Fruit fly (Drosophila melanogaster): ENCODE results near the gene Socs16D.

Gene Socs16D

DNA sequence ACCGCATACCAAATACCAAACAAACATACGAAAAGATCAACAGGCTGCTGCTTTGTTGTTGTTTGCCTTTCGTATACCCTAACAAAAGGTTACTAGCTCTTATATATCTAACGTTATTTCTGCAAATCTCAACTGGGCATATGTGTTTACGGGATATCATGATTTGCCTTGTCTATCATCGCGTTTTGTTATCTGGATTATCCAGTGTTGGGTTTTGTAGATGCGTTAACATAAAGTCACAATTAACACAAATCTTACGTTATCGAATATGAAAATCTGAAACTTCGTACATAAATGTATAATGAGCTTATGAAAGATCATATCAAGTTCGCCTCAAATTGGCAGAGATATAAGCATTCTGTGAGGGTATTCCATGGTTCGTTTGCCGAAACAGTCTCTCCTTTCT is 2.9 kb upstream of the Socs16D start (continued):
- TF ChIP-seq Ssrp (tag; optimal IDR thresholded peaks at IDR 0.05) (peak; percentile 8), fu2 (GFP tag; optimal IDR thresholded peaks at IDR 0.05) (no peak), otp (GFP tag; IDR thresholded peaks at IDR 0.05) (peak; percentile 40; the same call in 1 of the 3 replicates), run (tag; optimal IDR thresholded peaks at IDR 0.05) (no peak), CG10321 (GFP tag; IDR thresholded peaks at IDR 0.05) (no peak), CHES-1-like (GFP tag; optimal IDR thresholded peaks at IDR 0.05) (peak; percentile 19), CG16863 (GFP tag; optimal IDR thresholded peaks at IDR 0.05) (peak; percentile 12), pita (GFP tag; optimal IDR thresholded peaks at IDR 0.05) (no peak), klu (GFP tag; IDR thresholded peaks at IDR 0.05) (no peak), CG2120 (GFP tag; optimal IDR thresholded peaks at IDR 0.05) (peak; percentile 13), CG15696 (tag; optimal IDR thresholded peaks at IDR 0.05) (peak; percentile 64), crp (GFP tag; optimal IDR thresholded peaks at IDR 0.05) (no peak), CG17568 (GFP tag; optimal IDR thresholded peaks at IDR 0.05) (no peak), Myb (GFP tag; optimal IDR thresholded peaks at IDR 0.05) (peak; percentile 18), onecut (GFP tag; IDR thresholded peaks at IDR 0.05) (peak; percentile 3; the same call in 1 of the 2 replicates), Kr (GFP tag; optimal IDR thresholded peaks at IDR 0.05) (peak; percentile 63), CG16815 (GFP tag; optimal IDR thresholded peaks at IDR 0.05) (peak; percentile 12), CG10274 (GFP tag; optimal IDR thresholded peaks at IDR 0.05) (peak; percentile 2), CG9727 (GFP tag; optimal IDR thresholded peaks at IDR 0.05) (peak; percentile 76), CG6813 (GFP tag; optimal IDR thresholded peaks at IDR 0.05) (peak; percentile 35)

DNA sequence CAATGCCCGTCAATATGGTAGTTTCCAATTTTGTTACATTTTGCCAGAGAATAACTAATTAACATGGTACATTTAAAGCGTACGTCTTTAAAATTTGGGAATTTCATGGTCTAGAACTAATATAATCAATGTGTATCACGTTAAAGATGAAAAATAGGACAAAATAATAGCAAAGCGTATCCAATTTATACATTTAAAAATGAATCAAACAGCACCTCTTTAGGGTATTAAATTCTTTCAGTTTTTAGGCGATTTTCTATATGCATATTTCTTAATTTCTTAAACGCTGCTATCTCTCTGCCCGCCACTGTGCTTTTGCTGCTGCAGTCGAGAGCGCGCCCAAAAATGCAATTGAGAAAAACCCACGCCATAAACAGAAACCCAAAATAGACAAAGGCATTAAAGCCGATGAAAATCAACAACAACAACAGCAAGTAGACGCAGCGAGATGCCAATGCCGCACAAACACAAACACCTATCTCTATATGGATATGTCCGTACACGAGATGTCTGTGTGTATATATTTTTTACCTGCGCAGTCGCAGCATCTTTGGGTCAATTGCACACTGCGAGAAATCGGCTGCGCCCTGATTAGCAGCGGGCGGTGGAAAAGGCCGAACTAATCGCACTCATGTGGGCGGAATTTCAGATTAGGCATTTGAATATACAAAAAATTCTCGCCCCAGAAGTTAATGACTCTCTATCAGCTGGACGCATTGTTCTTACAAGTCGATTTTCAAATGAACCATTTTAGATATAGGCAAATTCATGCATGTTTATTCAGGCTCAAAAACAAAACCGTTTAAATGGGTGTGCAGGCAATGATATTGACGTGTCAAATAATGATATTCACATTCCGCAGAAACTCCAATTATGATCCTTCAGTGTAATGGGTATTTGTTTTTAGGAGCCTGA is 2.0 kb upstream of the Socs16D start:
- TF ChIP-seq CG18011 (GFP tag; optimal IDR thresholded peaks at IDR 0.05) (no peak), grau (tag; optimal IDR thresholded peaks at IDR 0.05) (peak; percentile 70), chif (GFP tag; optimal IDR thresholded peaks at IDR 0.05) (peak; percentile 56 to 69), CG1233 (GFP tag; optimal IDR thresholded peaks at IDR 0.05) (peak; percentile 42), CG6654 (GFP tag; optimal IDR thresholded peaks at IDR 0.05) (peak; percentile 44), HLH4C (GFP tag; IDR thresholded peaks at IDR 0.05; ENCODE audit: partially characterized antibody) (no peak), Lpt (GFP tag; optimal IDR thresholded peaks at IDR 0.05) (no peak), en (GFP tag; optimal IDR thresholded peaks at IDR 0.05) (peak; percentile 40), mam (GFP tag; optimal IDR thresholded peaks at IDR 0.05) (no peak), PHDP (tag; optimal IDR thresholded peaks at IDR 0.05) (peak; percentile 48), CG4424 (GFP tag; optimal IDR thresholded peaks at IDR 0.05) (peak; percentile 65), CG15011 (GFP tag; optimal IDR thresholded peaks at IDR 0.05) (peak; percentile 33), Hr51 (GFP tag; optimal IDR thresholded peaks at IDR 0.05) (peak in 1 of 2 experiments; percentile 74), CG8089 (GFP tag; optimal IDR thresholded peaks at IDR 0.05) (no peak), Jarid2 (GFP tag; optimal IDR thresholded peaks at IDR 0.05) (peak; percentile 15), croc (GFP tag; conservative IDR thresholded peaks at IDR 0.05) (peak; percentile 65), CG16863 (GFP tag; optimal IDR thresholded peaks at IDR 0.05) (peak; percentile 40), tin (GFP tag; optimal IDR thresholded peaks at IDR 0.05) (peak; percentile 62), otp (GFP tag; IDR thresholded peaks at IDR 0.05) (no peak), Neu2 (GFP tag; optimal IDR thresholded peaks at IDR 0.05; ENCODE audit: borderline replicate concordance) (no peak), CG11723 (GFP tag; optimal IDR thresholded peaks at IDR 0.05) (peak; percentile 40), ase (GFP tag; IDR thresholded peaks at IDR 0.05) (peak; percentile 33; the same call in 1 of the 3 replicates), CG32767 (GFP tag; IDR thresholded peaks at IDR 0.05) (no peak), exex (tag; optimal IDR thresholded peaks at IDR 0.05) (no peak), CG12155 (GFP tag; optimal IDR thresholded peaks at IDR 0.05) (no peak), CG15073 (GFP tag; optimal IDR thresholded peaks at IDR 0.05) (no peak), CG14014 (GFP tag; IDR thresholded peaks at IDR 0.05) (no peak), insv (GFP tag; optimal IDR thresholded peaks at IDR 0.05) (peak in 1 of 2 experiments; percentile 11), pho (GFP tag; optimal IDR thresholded peaks at IDR 0.05) (no peak), fd3F (GFP tag; optimal IDR thresholded peaks at IDR 0.05) (no peak)
